Fruit fly (Drosophila melanogaster): ENCODE measurements around the gene Nab2.

The Nab2 gene

DNA sequence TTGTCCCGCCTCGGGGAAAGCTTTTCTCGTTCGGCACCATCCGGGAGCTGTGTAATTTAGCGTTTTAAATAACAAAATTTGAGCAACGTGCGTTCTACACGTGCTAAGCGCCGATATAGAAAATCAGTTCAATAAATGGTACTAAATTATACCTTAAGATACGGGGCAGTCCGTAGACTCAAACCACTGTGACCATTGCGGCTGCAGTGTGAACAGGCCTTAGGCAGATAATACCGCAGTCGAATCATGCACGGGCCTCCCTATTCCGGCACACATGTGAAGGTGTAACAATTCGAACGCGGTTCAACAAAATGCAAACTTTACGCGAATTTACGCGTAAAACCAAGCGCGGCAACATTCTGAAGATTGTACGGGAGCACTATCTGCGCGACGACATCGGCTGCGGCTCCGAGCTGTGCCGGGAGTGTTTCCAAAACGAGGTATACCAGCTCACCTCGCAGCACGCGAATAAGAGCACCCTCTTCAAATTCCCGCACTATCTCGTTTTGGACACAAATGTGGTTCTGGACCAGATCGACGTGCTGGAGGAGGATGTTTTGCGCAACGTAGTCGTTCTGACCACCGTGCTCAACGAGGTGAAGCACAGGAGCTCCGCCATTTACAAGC is 15.1 kb upstream of the Nab2 start, which contains the start of the genes Rrp5 and Dis3:
Gene Rrp5, minus strand, starts transcription at position 135 of the 627 bp plus-strand sequence.
Gene Dis3, plus strand, starts transcription at position 252 of the 627 bp plus-strand sequence.
- no peak for TF ChIP-seq EcR (GFP tag; optimal IDR thresholded peaks at IDR 0.05)
- no peak for TF ChIP-seq Dll (optimal IDR thresholded peaks at IDR 0.05)
- TF ChIP-seq usp (GFP tag; optimal IDR thresholded peaks at IDR 0.05) = no peak
- no peak for TF ChIP-seq pan (optimal IDR thresholded peaks at IDR 0.05)
- TF ChIP-seq psq (optimal IDR thresholded peaks at IDR 0.05) = no peak
- no peak for TF ChIP-seq CG8478 (optimal IDR thresholded peaks at IDR 0.05)

DNA sequence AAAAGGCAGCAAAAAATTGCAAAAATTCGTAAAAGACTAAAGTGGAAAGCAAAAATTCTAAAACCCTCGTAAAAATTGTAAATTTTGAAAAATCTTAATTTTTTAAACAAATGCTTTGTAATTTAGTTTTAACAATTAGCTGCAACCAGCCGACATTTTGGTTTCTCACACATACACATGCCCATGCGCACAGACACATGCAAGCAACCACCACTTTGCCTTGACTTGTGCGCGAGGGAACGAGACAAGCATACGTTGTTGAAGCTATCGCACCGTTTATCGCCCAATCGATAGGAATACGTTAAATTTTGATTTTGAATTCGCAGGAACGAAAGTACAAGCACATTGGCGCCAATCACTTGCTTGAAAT is 2.1 kb upstream of the Nab2 start:
- no peak for TF ChIP-seq pan (optimal IDR thresholded peaks at IDR 0.05)
- peak; percentile 12 for TF ChIP-seq CG8478 (optimal IDR thresholded peaks at IDR 0.05)

DNA sequence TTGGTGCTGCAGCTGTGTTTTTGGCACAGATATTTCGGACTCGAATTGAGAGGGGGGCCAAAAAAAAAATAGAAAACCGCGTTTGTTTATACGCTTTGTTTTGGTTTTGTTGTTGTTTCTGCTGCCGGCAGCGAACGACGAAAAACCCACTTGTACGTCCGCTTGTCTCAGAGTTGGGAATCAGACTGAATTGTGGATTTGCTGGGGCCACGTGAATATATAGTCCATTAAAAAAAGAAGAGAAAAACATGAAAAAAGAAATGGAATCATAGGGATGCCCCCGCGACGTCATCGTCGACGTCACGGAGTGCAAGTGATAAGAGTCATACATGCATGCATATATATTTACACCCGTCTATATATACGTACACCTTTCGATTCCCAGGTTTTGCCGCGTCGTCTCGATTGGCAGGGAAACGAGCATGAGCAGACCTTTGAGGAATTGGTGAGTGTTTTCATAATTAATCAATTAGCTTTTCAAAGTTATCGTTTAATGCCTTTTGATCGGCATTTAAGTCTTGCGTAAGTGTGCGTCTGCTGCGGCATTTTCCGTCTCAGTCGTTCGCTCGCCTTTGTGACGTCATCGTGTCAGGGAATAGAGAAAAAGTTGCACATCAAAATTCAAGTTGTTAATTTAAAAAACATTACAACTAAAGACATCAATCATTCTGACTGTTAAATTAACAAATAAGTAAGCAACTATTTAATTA is 1.6 kb upstream of the Nab2 start:
- TF ChIP-seq CG8478 (optimal IDR thresholded peaks at IDR 0.05) (no peak), psq (optimal IDR thresholded peaks at IDR 0.05) (no peak), pan (optimal IDR thresholded peaks at IDR 0.05) (no peak), Dll (optimal IDR thresholded peaks at IDR 0.05) (no peak), usp (GFP tag; optimal IDR thresholded peaks at IDR 0.05) (no peak), EcR (GFP tag; optimal IDR thresholded peaks at IDR 0.05) (no peak)

DNA sequence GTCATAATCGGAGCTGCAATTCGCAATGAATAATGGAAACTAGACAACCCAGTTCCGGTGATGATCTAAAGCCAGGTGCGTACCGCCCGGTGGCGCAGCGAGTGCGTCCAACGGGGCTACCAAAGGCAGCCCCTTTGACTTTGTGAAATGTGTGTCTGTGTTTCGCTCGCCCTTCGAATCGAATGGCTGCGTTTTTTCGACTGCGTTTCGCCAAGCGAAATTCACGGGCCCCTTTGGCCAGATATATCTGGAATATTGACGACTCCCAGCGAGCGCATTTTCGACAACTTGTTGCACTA is 813 bp upstream of the Nab2 start:
- no peak for TF ChIP-seq EcR (GFP tag; optimal IDR thresholded peaks at IDR 0.05)
- no peak for TF ChIP-seq CG8478 (optimal IDR thresholded peaks at IDR 0.05)
- no peak for TF ChIP-seq psq (optimal IDR thresholded peaks at IDR 0.05)
- TF ChIP-seq usp (GFP tag; optimal IDR thresholded peaks at IDR 0.05) = no peak
- TF ChIP-seq pan (optimal IDR thresholded peaks at IDR 0.05) = no peak
- TF ChIP-seq Dll (optimal IDR thresholded peaks at IDR 0.05) = no peak

DNA sequence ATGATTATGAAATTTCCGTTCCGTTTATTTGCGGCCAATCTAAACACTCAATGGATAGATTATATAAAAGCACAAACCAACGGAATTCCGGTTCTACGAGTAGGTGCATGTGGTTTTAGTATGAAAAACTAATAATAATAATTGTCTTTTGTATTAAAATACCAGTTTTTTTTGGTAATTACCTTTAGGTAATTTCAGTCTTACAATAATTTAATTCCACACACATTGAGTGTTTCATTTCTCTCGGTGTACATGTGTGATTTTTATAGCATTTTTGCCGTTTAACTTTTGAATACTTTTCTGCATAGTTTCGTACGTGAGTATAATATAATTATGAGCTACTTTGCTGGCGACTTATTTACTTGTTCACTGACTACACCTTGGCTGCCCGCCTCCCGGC is 15.2 kb downstream of the Nab2 start:
- TF ChIP-seq psq (optimal IDR thresholded peaks at IDR 0.05) (no peak), CG8478 (optimal IDR thresholded peaks at IDR 0.05) (no peak), EcR (GFP tag; optimal IDR thresholded peaks at IDR 0.05) (no peak), usp (GFP tag; optimal IDR thresholded peaks at IDR 0.05) (no peak), Dll (optimal IDR thresholded peaks at IDR 0.05) (no peak), pan (optimal IDR thresholded peaks at IDR 0.05) (no peak)

DNA sequence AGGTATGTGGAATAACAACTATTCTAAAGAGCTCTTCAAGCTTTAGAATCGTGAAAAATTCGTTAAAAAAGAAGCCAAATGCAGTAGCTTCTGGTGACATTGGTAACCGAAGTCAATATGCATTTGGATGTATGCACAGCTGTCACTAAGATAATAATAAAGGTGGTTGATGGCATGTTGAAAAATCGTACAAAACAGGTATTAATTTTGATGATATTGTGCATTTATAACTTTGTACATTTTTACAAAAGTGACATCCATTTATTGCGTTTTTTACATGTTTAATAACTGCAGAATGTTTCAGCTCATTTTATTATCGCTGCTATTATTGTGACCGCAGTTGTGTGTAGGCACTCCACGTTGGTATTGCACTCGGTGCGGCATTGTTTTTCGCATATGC is 16.7 kb downstream of the Nab2 start:
- TF ChIP-seq EcR (GFP tag; optimal IDR thresholded peaks at IDR 0.05) = no peak
- no peak for TF ChIP-seq usp (GFP tag; optimal IDR thresholded peaks at IDR 0.05)
- no peak for TF ChIP-seq Dll (optimal IDR thresholded peaks at IDR 0.05)
- TF ChIP-seq CG8478 (optimal IDR thresholded peaks at IDR 0.05) = no peak
- TF ChIP-seq pan (optimal IDR thresholded peaks at IDR 0.05) = no peak

DNA sequence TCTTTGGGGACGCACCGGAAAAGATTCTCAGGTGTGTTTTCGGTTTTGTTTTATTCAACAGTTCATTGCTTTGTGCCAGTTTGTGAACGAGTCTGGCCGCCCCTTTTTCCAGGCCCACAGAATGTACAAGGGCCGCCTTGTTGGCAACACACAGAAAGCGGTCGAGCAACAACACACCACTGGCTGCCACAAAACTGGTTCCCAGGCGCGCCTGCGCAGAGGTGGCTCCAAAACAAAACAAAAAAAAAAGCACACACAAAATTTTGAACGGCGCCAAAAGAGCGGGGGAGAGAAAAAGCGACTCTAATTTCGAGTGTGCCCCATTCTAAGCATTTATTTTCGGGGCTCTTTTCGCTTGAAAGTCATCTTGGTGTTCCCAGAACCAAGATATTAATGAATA is 19.1 kb downstream of the Nab2 start:
- TF ChIP-seq EcR (GFP tag; optimal IDR thresholded peaks at IDR 0.05) = no peak
- TF ChIP-seq Dll (optimal IDR thresholded peaks at IDR 0.05) = no peak
- TF ChIP-seq pan (optimal IDR thresholded peaks at IDR 0.05) = no peak
- no peak for TF ChIP-seq usp (GFP tag; optimal IDR thresholded peaks at IDR 0.05)
- TF ChIP-seq psq (optimal IDR thresholded peaks at IDR 0.05) = no peak
- no peak for TF ChIP-seq CG8478 (optimal IDR thresholded peaks at IDR 0.05)

DNA sequence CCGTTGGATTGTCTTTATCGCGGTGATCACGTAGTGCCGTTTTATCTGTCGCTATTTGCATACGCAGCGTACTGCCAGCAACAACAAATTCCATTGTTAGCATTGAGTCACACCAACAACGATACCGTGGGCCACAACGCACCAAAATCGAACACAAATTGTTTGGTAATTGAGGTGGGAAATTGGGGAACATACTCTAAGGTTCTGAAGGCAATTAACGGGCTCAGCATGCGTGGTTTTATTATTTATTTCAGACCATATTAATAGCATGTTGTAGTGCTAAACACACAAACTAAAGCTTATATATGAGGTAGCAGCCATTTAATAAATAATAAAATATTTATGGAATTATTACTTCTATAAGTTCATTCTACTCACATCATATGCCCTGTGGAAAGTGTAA is 19.7 kb downstream of the Nab2 start:
- TF ChIP-seq pan (optimal IDR thresholded peaks at IDR 0.05) (no peak), usp (GFP tag; optimal IDR thresholded peaks at IDR 0.05) (no peak), psq (optimal IDR thresholded peaks at IDR 0.05) (no peak), CG8478 (optimal IDR thresholded peaks at IDR 0.05) (no peak), Dll (optimal IDR thresholded peaks at IDR 0.05) (no peak), EcR (GFP tag; optimal IDR thresholded peaks at IDR 0.05) (no peak)

DNA sequence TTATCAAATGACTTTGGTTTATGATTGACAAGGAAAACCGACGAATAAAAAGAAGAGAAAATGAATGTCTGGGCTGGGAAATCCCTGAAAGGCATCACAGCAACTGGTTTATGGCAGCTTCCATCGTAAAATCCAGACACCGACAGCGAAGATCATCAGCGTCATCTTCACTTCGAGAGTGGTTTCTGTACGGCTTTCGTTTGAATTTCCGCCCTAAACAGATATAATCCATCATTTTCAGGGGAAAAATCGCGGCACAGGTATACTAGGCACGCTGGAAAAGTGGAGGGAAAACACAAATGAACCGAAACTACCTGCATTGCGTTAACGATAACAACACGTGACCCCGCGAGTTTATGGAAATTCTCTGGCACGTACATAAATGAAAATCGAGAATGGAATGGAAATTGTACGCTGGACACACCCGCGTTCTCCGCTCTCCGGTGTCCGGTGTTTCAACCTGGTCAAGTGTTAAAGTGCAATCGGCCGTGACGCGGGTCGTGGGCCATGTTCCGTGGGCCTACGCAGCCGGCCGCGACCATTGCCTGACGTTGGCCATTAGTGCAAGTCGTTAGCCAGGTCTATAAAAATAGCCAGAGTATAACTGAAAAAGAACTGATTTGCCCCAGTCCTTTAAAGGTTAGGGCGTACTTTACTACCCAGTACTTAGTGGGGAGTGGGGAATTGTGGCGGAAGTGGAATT is 20.6 kb downstream of the Nab2 start:
- TF ChIP-seq usp (GFP tag; optimal IDR thresholded peaks at IDR 0.05) (no peak), Dll (optimal IDR thresholded peaks at IDR 0.05) (no peak), CG8478 (optimal IDR thresholded peaks at IDR 0.05) (no peak), psq (optimal IDR thresholded peaks at IDR 0.05) (no peak), pan (optimal IDR thresholded peaks at IDR 0.05) (no peak), EcR (GFP tag; optimal IDR thresholded peaks at IDR 0.05) (no peak)

DNA sequence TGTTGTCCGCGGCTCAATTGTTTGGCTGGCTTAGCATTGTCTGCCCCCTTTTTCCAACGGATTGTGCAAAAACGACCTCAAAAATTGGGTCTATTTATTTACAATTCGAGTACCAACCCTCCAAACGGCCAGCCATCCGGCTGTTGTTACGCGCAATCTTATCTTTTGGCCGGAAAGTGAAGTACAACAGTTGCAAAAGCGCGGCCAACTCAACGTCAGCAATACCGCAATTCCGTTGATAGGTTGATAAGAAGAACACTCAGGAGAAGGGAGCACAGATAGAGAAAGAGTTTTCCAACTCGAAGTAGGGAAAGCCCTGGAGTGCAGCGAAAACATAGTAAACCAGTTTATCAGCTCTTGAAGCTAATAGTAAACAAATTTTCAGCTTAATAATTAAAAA is 21.3 kb downstream of the Nab2 start:
- TF ChIP-seq usp (GFP tag; optimal IDR thresholded peaks at IDR 0.05) (no peak), Dll (optimal IDR thresholded peaks at IDR 0.05) (no peak), pan (optimal IDR thresholded peaks at IDR 0.05) (no peak), CG8478 (optimal IDR thresholded peaks at IDR 0.05) (no peak), EcR (GFP tag; optimal IDR thresholded peaks at IDR 0.05) (no peak), psq (optimal IDR thresholded peaks at IDR 0.05) (no peak)

DNA sequence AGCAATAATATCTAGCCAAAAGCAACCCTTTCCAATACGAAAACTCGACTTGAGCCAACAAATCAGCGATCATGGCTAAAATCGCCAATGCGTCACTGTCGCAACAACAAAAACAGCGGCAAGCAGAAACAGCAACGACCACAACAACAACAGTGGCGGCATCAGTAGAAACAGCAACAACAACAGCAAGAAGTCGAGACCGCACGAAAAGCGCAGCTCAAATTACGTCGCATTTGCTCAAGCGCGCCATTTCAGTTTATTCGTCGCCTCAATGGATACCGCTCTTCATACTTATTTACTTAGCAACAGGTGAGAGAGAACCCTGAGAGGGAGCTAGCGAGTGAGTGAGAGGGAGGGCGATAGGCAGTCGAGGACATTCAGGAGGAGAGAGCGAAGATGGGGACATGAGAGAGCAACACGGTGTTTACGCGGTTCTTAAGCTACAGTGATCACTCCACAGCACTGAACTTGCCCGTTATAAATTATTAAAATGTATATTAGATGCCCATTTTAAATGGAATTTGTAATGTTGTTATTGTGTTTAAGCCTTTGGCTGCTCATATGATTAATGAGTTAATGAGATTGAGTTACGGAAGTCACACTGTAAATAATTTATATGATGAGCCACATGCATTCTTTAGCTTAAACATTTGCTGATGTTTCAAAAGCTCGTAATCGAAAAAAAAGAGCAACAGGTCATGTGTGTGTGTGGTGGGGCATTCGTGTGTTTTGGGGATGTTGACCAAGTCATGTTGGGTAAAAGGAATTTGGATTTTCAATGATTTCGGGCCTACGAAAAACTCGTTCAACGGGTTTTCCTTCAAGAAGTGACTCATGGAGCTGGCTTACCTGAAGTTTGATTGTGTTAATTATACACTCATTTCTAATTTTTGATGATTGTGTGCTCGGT is 22.4 kb downstream of the Nab2 start:
- TF ChIP-seq usp (GFP tag; optimal IDR thresholded peaks at IDR 0.05) = no peak
- TF ChIP-seq psq (optimal IDR thresholded peaks at IDR 0.05) = no peak
- TF ChIP-seq pan (optimal IDR thresholded peaks at IDR 0.05) = no peak
- TF ChIP-seq EcR (GFP tag; optimal IDR thresholded peaks at IDR 0.05) = no peak
- no peak for TF ChIP-seq CG8478 (optimal IDR thresholded peaks at IDR 0.05)
- TF ChIP-seq Dll (optimal IDR thresholded peaks at IDR 0.05) = no peak
